Worm (Caenorhabditis elegans) whole organism, L4 larva: ENCODE data around the gene lec-6.

ENCODE experiments used
- D1046.2 ChIP-seq: fragments of 200-800 bp; sonication (Bioruptor generic); IDR thresholded peaks from 2 replicates; pipeline ENCODE4 v1.3.6; 2022; ENCODE audit warnings: missing genetic modification characterization, missing compliant biosample characterization
- F26F4.8 ChIP-seq: fragments of 200-800 bp; sonication (Bioruptor generic); conservative IDR thresholded peaks from 2 replicates; pipeline ENCODE4 v1.3.6; 2022; ENCODE audit warnings: missing genetic modification characterization, missing compliant biosample characterization
- R02D3.7 ChIP-seq: fragments of 150-350 bp; sonication (generic microtip); optimal IDR thresholded peaks from 3 replicates; lab custom pipeline; 2014; ENCODE audit warnings: missing biosample characterization, missing genetic modification characterization
- Y105C5A.15 ChIP-seq: fragments of 200-800 bp; sonication (Bioruptor generic); IDR thresholded peaks from 2 replicates; pipeline ENCODE4 v1.3.6; 2022; ENCODE audit warnings: missing genetic modification characterization, missing compliant biosample characterization
- Y5F2A.4 ChIP-seq: fragments of 200-800 bp; sonication (Bioruptor generic); optimal IDR thresholded peaks from 2 replicates; lab custom pipeline; 2018; ENCODE audit warnings: mild to moderate bottlenecking, missing genetic modification characterization, missing compliant biosample characterization
- Y75B8A.6 ChIP-seq: fragments of 200-800 bp; sonication (Bioruptor generic); IDR thresholded peaks from 2 replicates; pipeline ENCODE4 v1.3.6; 2022; ENCODE audit warnings: missing genetic modification reagents, missing genetic modification characterization, missing compliant biosample characterization
- ZK337.2 ChIP-seq: fragments of 200-800 bp; sonication (Bioruptor generic); IDR thresholded peaks from 2 replicates; pipeline ENCODE4 v1.3.6; 2022; ENCODE audit warnings: missing genetic modification reagents, missing genetic modification characterization, missing compliant biosample characterization
- attf-4 ChIP-seq: sonication (generic microtip); optimal IDR thresholded peaks from 3 replicates; lab custom pipeline; 2017; ENCODE audit warnings: missing biosample characterization, missing genetic modification characterization
- ceh-44 ChIP-seq: fragments of 200-800 bp; sonication (Bioruptor generic); IDR thresholded peaks from 2 replicates; pipeline ENCODE4 v1.3.6; 2022; ENCODE audit warnings: missing genetic modification reagents, missing genetic modification characterization, missing compliant biosample characterization
- ctbp-1 ChIP-seq: fragments of 200-800 bp; sonication (Bioruptor generic); IDR thresholded peaks from 2 replicates; pipeline ENCODE4 v1.3.6; 2022; ENCODE audit warnings: missing genetic modification reagents, missing genetic modification characterization, missing compliant biosample characterization
- daf-16 ChIP-seq, 3 experiments: sonication (generic microtip); optimal IDR thresholded peaks; 2 replicates each; lab custom pipeline; 2016 to 2017; ENCODE audit warnings: missing genetic modification characterization in 3 of 3, missing genetic modification reagents in 3 of 3, mild to moderate bottlenecking in 2 of 3, missing compliant biosample characterization in 2 of 3, missing biosample characterization in 1 of 3, moderate library complexity in 1 of 3
- daf-19 ChIP-seq: fragments of 200-800 bp; sonication (Bioruptor generic); conservative IDR thresholded peaks from 2 replicates; pipeline ENCODE4 v1.3.6; 2022; ENCODE audit warnings: missing genetic modification characterization, missing compliant biosample characterization
- dmd-8 ChIP-seq: fragments of 200-800 bp; sonication (Bioruptor generic); IDR thresholded peaks from 2 replicates; pipeline ENCODE4 v1.3.6; 2022; ENCODE audit warnings: missing genetic modification characterization, missing compliant biosample characterization
- dpl-1 ChIP-seq: fragments of 150-350 bp; optimal IDR thresholded peaks from 2 replicates; lab custom pipeline; 2014; ENCODE audit warnings: missing biosample characterization, missing genetic modification reagents, missing genetic modification characterization
- duxl-1 ChIP-seq: sonication (generic microtip); optimal IDR thresholded peaks from 2 replicates; lab custom pipeline; 2016; ENCODE audit warnings: mild to moderate bottlenecking, missing genetic modification characterization, moderate library complexity, missing compliant biosample characterization; ENCODE audit not compliant: poor library complexity
- egl-27 ChIP-seq: sonication (generic microtip); optimal IDR thresholded peaks from 3 replicates; lab custom pipeline; 2017; ENCODE audit warnings: missing biosample characterization, missing genetic modification reagents, missing genetic modification characterization
- egl-43 ChIP-seq: fragments of 200-800 bp; sonication (Bioruptor generic); IDR thresholded peaks from 2 replicates; pipeline ENCODE4 v1.3.6; 2022; ENCODE audit warnings: missing genetic modification reagents, missing genetic modification characterization, missing compliant biosample characterization
- fos-1 ChIP-seq: fragments of 150-350 bp; optimal IDR thresholded peaks from 2 replicates; lab custom pipeline; 2014; ENCODE audit warnings: missing biosample characterization, missing genetic modification characterization
- hif-1 ChIP-seq, 2 experiments: sonication (generic microtip); optimal IDR thresholded peaks; 2 replicates each; lab custom pipeline; 2016 to 2017; ENCODE audit warnings: missing compliant biosample characterization in 2 of 2, missing genetic modification characterization in 2 of 2, missing genetic modification reagents in 2 of 2, missing genotype in 2 of 2, mild to moderate bottlenecking in 1 of 2
- hmg-1.1 ChIP-seq: fragments of 200-800 bp; sonication (Bioruptor generic); IDR thresholded peaks from 2 replicates; pipeline ENCODE4 v1.3.6; 2022; ENCODE audit warnings: missing genetic modification reagents, missing genetic modification characterization, missing compliant biosample characterization
- jun-1 ChIP-seq: fragments of 150-350 bp; optimal IDR thresholded peaks from 2 replicates; lab custom pipeline; 2014; ENCODE audit warnings: missing biosample characterization, missing genetic modification reagents, missing genetic modification characterization
- lim-7 ChIP-seq: fragments of 200-800 bp; sonication (Bioruptor generic); IDR thresholded peaks from 2 replicates; pipeline ENCODE4 v1.3.6; 2022; ENCODE audit warnings: missing genetic modification characterization, missing compliant biosample characterization
- lin-1 ChIP-seq: fragments of 200-800 bp; sonication (Bioruptor generic); IDR thresholded peaks from 2 replicates; pipeline ENCODE4 v1.3.6; 2022; ENCODE audit warnings: missing genetic modification reagents, missing genetic modification characterization, missing compliant biosample characterization
- lin-13 ChIP-seq: fragments of 150-350 bp; optimal IDR thresholded peaks from 2 replicates; lab custom pipeline; 2014; ENCODE audit warnings: missing biosample characterization, missing genetic modification reagents, missing genetic modification characterization
- lin-38 ChIP-seq: fragments of 200-800 bp; sonication (Bioruptor generic); IDR thresholded peaks from 2 replicates; pipeline ENCODE4 v1.3.6; 2022; ENCODE audit warnings: missing genetic modification reagents, missing genetic modification characterization, missing compliant biosample characterization
- lin-39 ChIP-seq: fragments of 150-350 bp; optimal IDR thresholded peaks from 2 replicates; lab custom pipeline; 2014; ENCODE audit warnings: missing biosample characterization, missing genetic modification reagents, missing genetic modification characterization
- lir-3 ChIP-seq: sonication (generic microtip); optimal IDR thresholded peaks from 2 replicates; lab custom pipeline; 2016; ENCODE audit warnings: mild to moderate bottlenecking, missing genetic modification characterization, missing compliant biosample characterization
- lsy-2 ChIP-seq, 2 experiments: fragments of 150-350 bp in 1 of 2; sonication (generic microtip) in 1 of 2; optimal IDR thresholded peaks; 2 replicates each; lab custom pipeline; 2014 to 2017; ENCODE audit warnings: missing biosample characterization in 2 of 2, missing genetic modification characterization in 2 of 2
- madf-9 ChIP-seq: fragments of 200-800 bp; sonication (Bioruptor generic); conservative IDR thresholded peaks from 2 replicates; pipeline ENCODE4 v1.3.6; 2022; ENCODE audit warnings: missing genetic modification reagents, missing genetic modification characterization, missing compliant biosample characterization
- mdt-29 ChIP-seq: fragments of 200-800 bp; sonication (Bioruptor generic); IDR thresholded peaks from 2 replicates; pipeline ENCODE4 v1.3.6; 2022; ENCODE audit warnings: missing genetic modification reagents, missing genetic modification characterization, missing compliant biosample characterization
- mes-2 ChIP-seq: sonication (generic microtip); optimal IDR thresholded peaks from 2 replicates; lab custom pipeline; 2016; ENCODE audit warnings: missing genotype, mild to moderate bottlenecking, missing genetic modification characterization, missing compliant biosample characterization; ENCODE audit not compliant: poor library complexity, severe bottlenecking
- mxl-2 ChIP-seq: fragments of 200-800 bp; sonication (Bioruptor generic); conservative IDR thresholded peaks from 2 replicates; pipeline ENCODE4 v1.3.6; 2022; ENCODE audit warnings: missing genetic modification reagents, missing genetic modification characterization, missing compliant biosample characterization
- mxl-3 ChIP-seq: fragments of 200-800 bp; sonication (Bioruptor generic); optimal IDR thresholded peaks from 2 replicates; lab custom pipeline; 2018; ENCODE audit warnings: mild to moderate bottlenecking, missing genetic modification characterization, missing compliant biosample characterization
- nhr-102 ChIP-seq: sonication (generic microtip); optimal IDR thresholded peaks from 2 replicates; lab custom pipeline; 2016; ENCODE audit warnings: mild to moderate bottlenecking, missing genetic modification characterization, moderate library complexity, missing compliant biosample characterization
- nhr-11 ChIP-seq: fragments of 150-350 bp; optimal IDR thresholded peaks from 2 replicates; lab custom pipeline; 2014; ENCODE audit warnings: missing biosample characterization, missing genetic modification characterization
- nhr-25 ChIP-seq: sonication (generic microtip); optimal IDR thresholded peaks from 2 replicates; lab custom pipeline; 2017; ENCODE audit warnings: missing genetic modification characterization, mild to moderate bottlenecking, missing compliant biosample characterization, antibody characterized with exemption, moderate library complexity, borderline replicate concordance; ENCODE audit not compliant: insufficient read depth
- nhr-48 ChIP-seq: sonication (generic microtip); optimal IDR thresholded peaks from 2 replicates; lab custom pipeline; 2016; ENCODE audit warnings: mild to moderate bottlenecking, missing genetic modification characterization, missing compliant biosample characterization
- nhr-76 ChIP-seq: fragments of 150-350 bp; optimal IDR thresholded peaks from 2 replicates; lab custom pipeline; 2014; ENCODE audit warnings: missing biosample characterization, missing genetic modification characterization
- nhr-77 ChIP-seq: fragments of 150-350 bp; optimal IDR thresholded peaks from 2 replicates; lab custom pipeline; 2014; ENCODE audit warnings: missing biosample characterization, missing genetic modification characterization
- rbr-2 ChIP-seq: sonication (generic microtip); optimal IDR thresholded peaks from 2 replicates; lab custom pipeline; 2016; ENCODE audit warnings: missing genotype, missing genetic modification characterization, missing compliant biosample characterization
- skn-1 ChIP-seq: fragments of 150-350 bp; optimal IDR thresholded peaks from 2 replicates; lab custom pipeline; 2014; ENCODE audit warnings: missing biosample characterization, missing genetic modification characterization
- spr-1 ChIP-seq: sonication (generic microtip); optimal IDR thresholded peaks from 2 replicates; lab custom pipeline; 2016; ENCODE audit warnings: mild to moderate bottlenecking, missing genetic modification characterization, missing compliant biosample characterization
- spr-3 ChIP-seq: fragments of 200-800 bp; sonication (Bioruptor generic); optimal IDR thresholded peaks from 2 replicates; lab custom pipeline; 2018; ENCODE audit warnings: mild to moderate bottlenecking, missing genetic modification characterization, missing compliant biosample characterization
- tag-97 ChIP-seq: fragments of 200-800 bp; sonication (Bioruptor generic); IDR thresholded peaks from 2 replicates; pipeline ENCODE4 v1.3.6; 2022; ENCODE audit warnings: missing genetic modification characterization, missing compliant biosample characterization
- tra-1 ChIP-seq: fragments of 200-800 bp; sonication (Bioruptor generic); IDR thresholded peaks from 2 replicates; pipeline ENCODE4 v1.3.6; 2022; ENCODE audit warnings: missing genetic modification reagents, missing genetic modification characterization, missing compliant biosample characterization
- unc-130 ChIP-seq: sonication (generic microtip); optimal IDR thresholded peaks from 2 replicates; lab custom pipeline; 2016; ENCODE audit warnings: missing genetic modification reagents, missing genetic modification characterization, missing compliant biosample characterization
- unc-39 ChIP-seq: sonication (generic microtip); optimal IDR thresholded peaks from 2 replicates; lab custom pipeline; 2017; ENCODE audit warnings: missing biosample characterization, missing genetic modification characterization
- zag-1 ChIP-seq: fragments of 150-350 bp; optimal IDR thresholded peaks from 2 replicates; lab custom pipeline; 2014; ENCODE audit warnings: missing biosample characterization, missing genetic modification characterization
- zfp-2 ChIP-seq: sonication (generic microtip); optimal IDR thresholded peaks from 2 replicates; lab custom pipeline; 2016; ENCODE audit warnings: mild to moderate bottlenecking, missing genetic modification characterization, missing compliant biosample characterization
- zfp-3 ChIP-seq: fragments of 200-800 bp; sonication (Bioruptor generic); conservative IDR thresholded peaks from 2 replicates; pipeline ENCODE4 v1.3.6; 2022; ENCODE audit warnings: missing genetic modification reagents, missing genetic modification characterization, missing compliant biosample characterization
- zip-11 ChIP-seq: fragments of 200-800 bp; sonication (Bioruptor generic); IDR thresholded peaks from 2 replicates; pipeline ENCODE4 v1.3.6; 2022; ENCODE audit warnings: missing genetic modification characterization, missing compliant biosample characterization

The lec-6 gene

DNA sequence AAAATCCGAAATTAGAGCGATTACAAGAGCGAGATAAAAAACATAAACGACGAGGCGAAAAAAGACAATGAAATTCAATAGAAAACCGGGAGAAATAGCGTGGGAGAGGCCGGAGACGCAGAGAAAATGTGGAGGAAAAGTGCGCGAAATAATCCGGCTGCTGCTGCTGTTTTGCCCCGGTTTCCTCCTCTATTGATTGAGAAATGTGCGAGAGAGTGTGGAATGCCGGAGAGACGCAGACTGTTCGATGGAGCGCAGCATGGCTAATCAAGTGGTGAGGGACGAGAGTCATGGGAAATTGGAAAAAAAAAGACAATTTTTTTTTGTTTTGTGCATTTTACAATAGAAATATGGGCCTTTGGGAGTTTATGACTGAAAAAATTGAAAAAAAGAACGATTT lies 2.0 kb downstream of the lec-6 start (continued):
- no peak for TF ChIP-seq nhr-76
- no peak for TF ChIP-seq zag-1 (tag; lab: Kevin White, UChicago)
- TF ChIP-seq egl-43, result no peak
- TF ChIP-seq lsy-2 (tag; optimal IDR thresholded peaks at IDR 0.05; lab: Kevin White, UChicago), result peak in 1 of 2 experiments; percentile 6
- TF ChIP-seq egl-27 (tag; lab: Kevin White, UChicago), result no peak
- TF ChIP-seq skn-1 (tag; lab: Kevin White, UChicago), result no peak
- TF ChIP-seq D1046.2, result no peak
- TF ChIP-seq lin-1 (GFP tag; lab: Robert Waterston, UW), result no peak
- no peak for TF ChIP-seq F26F4.8 (GFP tag; lab: Robert Waterston, UW)
- TF ChIP-seq nhr-102 (tag; lab: Kevin White, UChicago), result no peak
- TF ChIP-seq nhr-77, result no peak
- TF ChIP-seq ceh-44, result no peak
- no peak for TF ChIP-seq lin-39 (tag; lab: Kevin White, UChicago)
- TF ChIP-seq mxl-3 (GFP tag; lab: Kevin White, UChicago), result peak; percentile 59
- 0 out of 2 replicates have a peak, but pooled peaks have one; percentile 6 for TF ChIP-seq tra-1
- TF ChIP-seq mdt-29 (GFP tag; lab: Robert Waterston, UW), result no peak
- TF ChIP-seq dmd-8 (GFP tag; lab: Robert Waterston, UW), result no peak
- peak; percentile 50 for TF ChIP-seq mes-2
- no peak for TF ChIP-seq Y5F2A.4 (GFP tag; lab: Kevin White, UChicago)
- no peak for TF ChIP-seq nhr-25 (tag; lab: Kevin White, UChicago)
- TF ChIP-seq ZK337.2 (GFP tag; lab: Robert Waterston, UW), result no peak
- no peak for TF ChIP-seq duxl-1 (tag; lab: Kevin White, UChicago)
- TF ChIP-seq daf-19 (GFP tag; lab: Robert Waterston, UW), result no peak
- peak; percentile 59 for TF ChIP-seq rbr-2 (tag; lab: Kevin White, UChicago)
- TF ChIP-seq mxl-2, result no peak
- no peak for TF ChIP-seq lin-13 (GFP tag; lab: Kevin White, UChicago)
- no peak for TF ChIP-seq zfp-3 (GFP tag; lab: Robert Waterston, UW)
- no peak for TF ChIP-seq nhr-11
- no peak for TF ChIP-seq spr-3 (GFP tag; lab: Kevin White, UChicago)
- TF ChIP-seq lir-3 (tag; lab: Kevin White, UChicago), result no peak
- TF ChIP-seq lin-38 (GFP tag; lab: Robert Waterston, UW), result peak; percentile 27; the same call in 1 of the 2 replicates
- no peak for TF ChIP-seq Y75B8A.6 (GFP tag; lab: Robert Waterston, UW)
- TF ChIP-seq madf-9, result no peak
- TF ChIP-seq hif-1 (tag; optimal IDR thresholded peaks at IDR 0.05; lab: Kevin White, UChicago), result peak in 1 of 2 experiments; percentile 13
- no peak for TF ChIP-seq dpl-1 (GFP tag; lab: Kevin White, UChicago)
- TF ChIP-seq zip-11 (GFP tag; lab: Robert Waterston, UW), result no peak
- TF ChIP-seq nhr-48 (tag; lab: Kevin White, UChicago), result no peak
- TF ChIP-seq tag-97 (GFP tag; lab: Robert Waterston, UW), result no peak
- TF ChIP-seq zfp-2, result no peak
- 0 out of 2 replicates have a peak, but pooled peaks have one; percentile 8 for TF ChIP-seq ctbp-1 (GFP tag; lab: Robert Waterston, UW)
- TF ChIP-seq Y105C5A.15 (GFP tag; lab: Robert Waterston, UW), result no peak
- no peak for TF ChIP-seq attf-4 (tag; lab: Kevin White, UChicago)
- TF ChIP-seq fos-1 (tag; lab: Kevin White, UChicago), result no peak
- no peak for TF ChIP-seq jun-1
- TF ChIP-seq unc-130 (GFP tag; lab: Kevin White, UChicago), result no peak
- no peak for TF ChIP-seq lim-7 (GFP tag; lab: Robert Waterston, UW)
- no peak for TF ChIP-seq unc-39
- no peak for TF ChIP-seq daf-16 (GFP tag; optimal IDR thresholded peaks at IDR 0.05; lab: Kevin White, UChicago)
- TF ChIP-seq daf-16 (tag; optimal IDR thresholded peaks at IDR 0.05; lab: Kevin White, UChicago), result no peak
- peak; percentile 80 for TF ChIP-seq hmg-1.1
- no peak for TF ChIP-seq spr-1 (tag; lab: Kevin White, UChicago)
- no peak for TF ChIP-seq R02D3.7
